Fruit fly (Drosophila melanogaster): ENCODE measurements around the gene CG9953.
A peak's percentile ranks its signal among the peaks of the same experiment; 100 is the strongest.

CG9953 gene

dm6 chr3L:6988942-6989569 lies 19.6 kb downstream of the CG9953 start (continued):
- TF ChIP-seq sens (GFP tag) (peak; percentile 90), Hand (GFP tag; optimal IDR thresholded peaks at IDR 0.05) (peak; percentile 78), CG17912 (GFP tag; optimal IDR thresholded peaks at IDR 0.05) (no peak), Bgb (GFP tag; IDR thresholded peaks at IDR 0.05; ENCODE audit: partially characterized antibody) (no peak; the same call in 1 of the 2 replicates), Kr (GFP tag; optimal IDR thresholded peaks at IDR 0.05) (peak; percentile 9), Adf1 (GFP tag; IDR thresholded peaks at IDR 0.05) (peak; percentile 79), ssp (GFP tag; IDR thresholded peaks at IDR 0.05) (peak; percentile 79; the same call in 1 of the 2 replicates), CG2712 (tag; optimal IDR thresholded peaks at IDR 0.05) (peak; percentile 97), da (GFP tag; optimal IDR thresholded peaks at IDR 0.05) (peak; percentile 36), otp (GFP tag; IDR thresholded peaks at IDR 0.05) (0 out of 3 replicates have a peak, but pooled peaks have one; percentile 19), NC2α (GFP tag; optimal IDR thresholded peaks at IDR 0.05) (no peak), PHDP (tag; optimal IDR thresholded peaks at IDR 0.05) (peak; percentile 86), pho (GFP tag; optimal IDR thresholded peaks at IDR 0.05) (peak; percentile 45), CG18011 (GFP tag; optimal IDR thresholded peaks at IDR 0.05) (peak; percentile 60), dimm (GFP tag; IDR thresholded peaks at IDR 0.05) (0 out of 2 replicates have a peak, but pooled peaks have one; percentile 20), CG12219 (GFP tag; optimal IDR thresholded peaks at IDR 0.05) (peak; percentile 32), nerfin-1 (tag; optimal IDR thresholded peaks at IDR 0.05) (peak; percentile 91), HLH54F (GFP tag; optimal IDR thresholded peaks at IDR 0.05) (peak; percentile 34), Bdp1 (GFP tag; optimal IDR thresholded peaks at IDR 0.05) (no peak), CG16779 (GFP tag; IDR thresholded peaks at IDR 0.05) (no peak), scrt (GFP tag; optimal IDR thresholded peaks at IDR 0.05) (peak; percentile 85), Dip3 (GFP tag; optimal IDR thresholded peaks at IDR 0.05) (no peak), CG3407 (GFP tag; optimal IDR thresholded peaks at IDR 0.05) (peak; percentile 84), D19B (GFP tag; optimal IDR thresholded peaks at IDR 0.05) (peak; percentile 90), CG6765 (GFP tag; optimal IDR thresholded peaks at IDR 0.05) (peak; percentile 90), CG9727 (GFP tag; optimal IDR thresholded peaks at IDR 0.05) (peak; percentile 96), vvl (GFP tag; IDR thresholded peaks at IDR 0.05) (peak; percentile 87), CG33213 (GFP tag; optimal IDR thresholded peaks at IDR 0.05) (no peak), Doc3 (GFP tag; IDR thresholded peaks at IDR 0.05; ENCODE audit: partially characterized antibody) (no peak; the same call in 2 of the 3 replicates), CG1602 (GFP tag; optimal IDR thresholded peaks at IDR 0.05) (peak; percentile 87), ash1 (GFP tag; optimal IDR thresholded peaks at IDR 0.05) (no peak), CG17359 (tag; optimal IDR thresholded peaks at IDR 0.05) (peak; percentile 88), ato (GFP tag; IDR thresholded peaks at IDR 0.05; ENCODE audit: partially characterized antibody) (no peak), CG6813 (GFP tag; optimal IDR thresholded peaks at IDR 0.05) (peak; percentile 88), sisA (GFP tag; IDR thresholded peaks at IDR 0.05) (peak; percentile 86), HHEX (GFP tag; optimal IDR thresholded peaks at IDR 0.05) (peak; percentile 92), gce (GFP tag; IDR thresholded peaks at IDR 0.05) (peak; percentile 45; the same call in 1 of the 3 replicates), HLHmδ (GFP tag; optimal IDR thresholded peaks at IDR 0.05) (no peak), Rx (GFP tag; IDR thresholded peaks at IDR 0.05) (peak; percentile 38; the same call in 1 of the 2 replicates), cato (GFP tag; optimal IDR thresholded peaks at IDR 0.05; ENCODE audit: borderline replicate concordance) (peak; percentile 71), p53 (GFP tag; optimal IDR thresholded peaks at IDR 0.05) (peak; percentile 36), NK7.1 (GFP tag; optimal IDR thresholded peaks at IDR 0.05) (peak; percentile 64), dmrt11E (tag; optimal IDR thresholded peaks at IDR 0.05) (peak; percentile 92), Doc2 (GFP tag; IDR thresholded peaks at IDR 0.05) (0 out of 2 replicates have a peak, but pooled peaks have one; percentile 40), az2 (GFP tag; optimal IDR thresholded peaks at IDR 0.05) (peak; percentile 89), CG31365 (tag; optimal IDR thresholded peaks at IDR 0.05) (no peak), jing (GFP tag; optimal IDR thresholded peaks at IDR 0.05) (no peak), emc (GFP tag; optimal IDR thresholded peaks at IDR 0.05) (peak; percentile 79), tio (GFP tag; optimal IDR thresholded peaks at IDR 0.05) (peak; percentile 89)

Measured in whole organism, embryonic.